Fruit fly (Drosophila melanogaster) whole organism, pupa: ENCODE measurements around the gene CG14624.

Source experiments
- CG10348 ChIP-seq: fragments of 200-800 bp; sonication (Bioruptor generic); IDR thresholded peaks from 2 replicates; pipeline ENCODE4 v1.3.6; 2022; ENCODE audit warnings: missing biosample characterization, missing genetic modification characterization
- CG14655 ChIP-seq: fragments of 200-800 bp; sonication (Bioruptor generic); optimal IDR thresholded peaks from 3 replicates; lab custom pipeline; 2017; ENCODE audit warnings: mild to moderate bottlenecking, missing biosample characterization, missing genetic modification reagents, missing genetic modification characterization
- CG34367 ChIP-seq: fragments of 200-800 bp; sonication (Bioruptor generic); optimal IDR thresholded peaks from 2 replicates; lab custom pipeline; 2018; ENCODE audit warnings: missing biosample characterization, mild to moderate bottlenecking, missing genetic modification characterization
- CG4496 ChIP-seq: fragments of 200-800 bp; sonication (Bioruptor generic); IDR thresholded peaks from 3 replicates; pipeline ENCODE4 v1.3.6; 2022; ENCODE audit warnings: missing biosample characterization, missing genetic modification characterization
- CG8159 ChIP-seq: fragments of 200-800 bp; sonication (Bioruptor generic); optimal IDR thresholded peaks from 3 replicates; lab custom pipeline; 2018; ENCODE audit warnings: missing biosample characterization, mild to moderate bottlenecking, missing genetic modification characterization, moderate library complexity
- CG8301 ChIP-seq: fragments of 200-800 bp; sonication (Bioruptor generic); optimal IDR thresholded peaks from 2 replicates; lab custom pipeline; 2018; ENCODE audit warnings: missing biosample characterization, mild to moderate bottlenecking, missing genetic modification characterization
- EcR ChIP-seq: fragments of 200-800 bp; sonication (Bioruptor generic); optimal IDR thresholded peaks from 3 replicates; lab custom pipeline; 2019; ENCODE audit warnings: missing biosample characterization, missing genetic modification characterization, mild to moderate bottlenecking, moderate library complexity, missing genetic modification reagents
- Pif1A ChIP-seq: fragments of 200-800 bp; sonication (Bioruptor generic); optimal IDR thresholded peaks from 3 replicates; lab custom pipeline; 2016; ENCODE audit warnings: missing biosample characterization, missing genetic modification characterization
- Pif1B ChIP-seq: fragments of 200-800 bp; sonication (Bioruptor generic); optimal IDR thresholded peaks from 3 replicates; lab custom pipeline; 2016; ENCODE audit warnings: missing biosample characterization, missing genetic modification characterization
- gl ChIP-seq: fragments of 200-800 bp; sonication (Bioruptor generic); optimal IDR thresholded peaks from 2 replicates; lab custom pipeline; 2018; ENCODE audit warnings: missing biosample characterization, mild to moderate bottlenecking, missing genetic modification characterization
- rn ChIP-seq: fragments of 200-800 bp; sonication (Bioruptor generic); IDR thresholded peaks from 2 replicates; pipeline ENCODE4 v1.3.6; 2022; ENCODE audit warnings: missing biosample characterization, missing genetic modification characterization

dm6 chrX:1235618-1236006 is 29.1 kb downstream of the CG14624 start:
- no peak for TF ChIP-seq Pif1A (GFP tag; lab: Kevin White, UChicago)
- no peak for TF ChIP-seq CG10348 (GFP tag; lab: Robert Waterston, UW)
- no peak for TF ChIP-seq rn (GFP tag; lab: Robert Waterston, UW)
- no peak for TF ChIP-seq CG14655 (GFP tag; lab: Kevin White, UChicago)
- TF ChIP-seq gl (tag; lab: Kevin White, UChicago) = no peak
- no peak for TF ChIP-seq Pif1B (GFP tag; lab: Kevin White, UChicago)
- no peak for TF ChIP-seq EcR (GFP tag; lab: Kevin White, UChicago)
- TF ChIP-seq CG8301 (tag; lab: Kevin White, UChicago) = no peak
- TF ChIP-seq CG4496 (GFP tag; lab: Robert Waterston, UW) = no peak
- no peak for TF ChIP-seq CG8159 (tag; lab: Kevin White, UChicago)
- TF ChIP-seq CG34367 (tag; lab: Kevin White, UChicago) = no peak
